Fruit fly (Drosophila melanogaster) whole organism, embryonic: ENCODE measurements around the gene CG43438.

ENCODE experiments used
- BtbVII ChIP-seq: fragments of 200-800 bp; sonication (Bioruptor generic); optimal IDR thresholded peaks from 3 replicates; lab custom pipeline; 2017; ENCODE audit warnings: missing biosample characterization, mild to moderate bottlenecking, missing genetic modification characterization
- CG10366 ChIP-seq: fragments of 200-800 bp; sonication (Bioruptor generic); IDR thresholded peaks from 2 replicates; pipeline ENCODE4 v1.3.6; 2022; ENCODE audit warnings: missing biosample characterization, missing genetic modification characterization
- CG10979 ChIP-seq: fragments of 200-800 bp; sonication (Bioruptor generic); optimal IDR thresholded peaks from 2 replicates; lab custom pipeline; 2018; ENCODE audit warnings: missing biosample characterization, mild to moderate bottlenecking, missing genetic modification characterization, moderate library complexity
- CG11085 ChIP-seq: fragments of 200-800 bp; sonication (Bioruptor generic); IDR thresholded peaks from 2 replicates; pipeline ENCODE4 v1.3.6; 2022; ENCODE audit warnings: missing biosample characterization, missing genetic modification characterization
- CG12071 ChIP-seq: fragments of 200-800 bp; sonication (Bioruptor generic); optimal IDR thresholded peaks from 3 replicates; lab custom pipeline; 2018; ENCODE audit warnings: missing biosample characterization, mild to moderate bottlenecking, missing genetic modification characterization
- CG12659 ChIP-seq: fragments of 200-800 bp; sonication (Bioruptor generic); optimal IDR thresholded peaks from 3 replicates; lab custom pipeline; 2017; ENCODE audit warnings: mild to moderate bottlenecking, missing biosample characterization, missing genetic modification reagents, missing genetic modification characterization
- CG2678 ChIP-seq: fragments of 200-800 bp; sonication (Bioruptor generic); optimal IDR thresholded peaks from 3 replicates; lab custom pipeline; 2019; ENCODE audit warnings: missing biosample characterization, mild to moderate bottlenecking, missing genetic modification characterization, moderate library complexity
- CG3065 ChIP-seq: fragments of 200-800 bp; sonication (Bioruptor generic); optimal IDR thresholded peaks from 2 replicates; lab custom pipeline; 2016; ENCODE audit warnings: missing biosample characterization, missing genetic modification characterization
- CG32767 ChIP-seq: fragments of 200-800 bp; sonication (Bioruptor generic); IDR thresholded peaks from 2 replicates; pipeline ENCODE4 v1.3.6; 2022; ENCODE audit warnings: missing biosample characterization, missing genetic modification characterization
- CG33213 ChIP-seq: fragments of 200-800 bp; sonication (Bioruptor generic); optimal IDR thresholded peaks from 3 replicates; lab custom pipeline; 2016; ENCODE audit warnings: missing biosample characterization, missing genetic modification characterization
- CG4820 ChIP-seq: fragments of 200-800 bp; sonication (Bioruptor generic); optimal IDR thresholded peaks from 3 replicates; lab custom pipeline; 2016; ENCODE audit warnings: missing biosample characterization, missing genetic modification characterization
- CG5953 ChIP-seq: fragments of 200-800 bp; sonication (Bioruptor generic); IDR thresholded peaks from 2 replicates; pipeline ENCODE4 v1.3.6; 2022; ENCODE audit warnings: missing biosample characterization, missing genetic modification characterization
- CG6683 ChIP-seq: fragments of 200-800 bp; sonication (Bioruptor generic); optimal IDR thresholded peaks from 2 replicates; lab custom pipeline; 2017; ENCODE audit warnings: missing biosample characterization, mild to moderate bottlenecking, missing genetic modification characterization, missing genetic modification reagents
- CG6765 ChIP-seq: fragments of 200-800 bp; sonication (Bioruptor generic); optimal IDR thresholded peaks from 3 replicates; lab custom pipeline; 2017; ENCODE audit warnings: missing biosample characterization, mild to moderate bottlenecking, missing genetic modification characterization
- CG7357 ChIP-seq: fragments of 200-800 bp; sonication (Bioruptor generic); IDR thresholded peaks from 3 replicates; pipeline ENCODE4 v1.3.6; 2022; ENCODE audit warnings: missing biosample characterization, missing genetic modification characterization
- CG7372 ChIP-seq: fragments of 200-800 bp; sonication (Bioruptor generic); IDR thresholded peaks from 2 replicates; pipeline ENCODE4 v1.3.6; 2022; ENCODE audit warnings: missing biosample characterization, missing genetic modification characterization
- CG8478 ChIP-seq: fragments of >200 bp; optimal IDR thresholded peaks from 2 replicates; lab custom pipeline; 2018
- CG9609 ChIP-seq: fragments of 200-800 bp; sonication (Bioruptor generic); optimal IDR thresholded peaks from 3 replicates; lab custom pipeline; 2016; ENCODE audit warnings: missing biosample characterization, missing genetic modification characterization
- CHES-1-like ChIP-seq: fragments of 200-800 bp; sonication (Bioruptor generic); optimal IDR thresholded peaks from 2 replicates; lab custom pipeline; 2016; ENCODE audit warnings: missing biosample characterization, missing genetic modification characterization
- CTCF ChIP-seq: fragments of 200-800 bp; sonication (Bioruptor generic); optimal IDR thresholded peaks from 2 replicates; lab custom pipeline; 2017; ENCODE audit warnings: missing biosample characterization, mild to moderate bottlenecking, missing genetic modification characterization, moderate library complexity
- Deaf1 ChIP-seq: fragments of 200-800 bp; optimal IDR thresholded peaks from 3 replicates; lab custom pipeline; 2019; ENCODE audit warnings: missing biosample characterization, mild to moderate bottlenecking, missing genetic modification characterization, moderate library complexity
- Hr78 ChIP-seq, 2 experiments: fragments of 200-800 bp in 1 of 2; fragments of >200 bp in 1 of 2; sonication (Bioruptor generic) in 1 of 2; optimal IDR thresholded peaks; 2 replicates each; lab custom pipeline; 2017 to 2019; ENCODE audit warnings: missing biosample characterization in 2 of 2, missing genetic modification characterization in 2 of 2, mild to moderate bottlenecking in 1 of 2, moderate library complexity in 1 of 2
- Myb ChIP-seq: fragments of 200-800 bp; sonication (Bioruptor generic); optimal IDR thresholded peaks from 2 replicates; lab custom pipeline; 2016; ENCODE audit warnings: missing biosample characterization, missing genetic modification characterization
- Nf-YB ChIP-seq: fragments of 200-800 bp; sonication (Bioruptor generic); optimal IDR thresholded peaks from 3 replicates; lab custom pipeline; 2019; ENCODE audit warnings: missing biosample characterization, mild to moderate bottlenecking, missing genetic modification characterization, moderate library complexity
- Nf-YC ChIP-seq: fragments of 200-800 bp; optimal IDR thresholded peaks from 3 replicates; lab custom pipeline; 2019; ENCODE audit warnings: missing biosample characterization, mild to moderate bottlenecking, missing genetic modification characterization, moderate library complexity
- Pdp1 ChIP-seq, 2 experiments: fragments of 200-800 bp; sonication (Bioruptor generic); optimal IDR thresholded peaks; 3 replicates each; lab custom pipeline; 2016; ENCODE audit warnings: missing biosample characterization in 2 of 2, missing genetic modification characterization in 2 of 2, mild to moderate bottlenecking in 1 of 2, moderate library complexity in 1 of 2
- abd-A ChIP-seq: fragments of 200-800 bp; sonication (Bioruptor generic); optimal IDR thresholded peaks from 3 replicates; lab custom pipeline; 2019; ENCODE audit warnings: missing biosample characterization, mild to moderate bottlenecking, missing genetic modification characterization, moderate library complexity
- cg ChIP-seq: fragments of 200-800 bp; sonication (Bioruptor generic); optimal IDR thresholded peaks from 3 replicates; lab custom pipeline; 2019; ENCODE audit warnings: missing biosample characterization, mild to moderate bottlenecking, missing genetic modification characterization, moderate library complexity
- croc ChIP-seq: fragments of 200-800 bp; sonication (Bioruptor generic); conservative IDR thresholded peaks from 3 replicates; pipeline ENCODE4 v1.3.6; 2022; ENCODE audit warnings: missing biosample characterization, missing genetic modification characterization
- crol ChIP-seq: fragments of 200-800 bp; sonication (Bioruptor generic); IDR thresholded peaks from 2 replicates; pipeline ENCODE4 v1.3.6; 2022; ENCODE audit warnings: missing biosample characterization, missing genetic modification characterization
- ewg ChIP-seq: fragments of 200-800 bp; sonication (Bioruptor generic); optimal IDR thresholded peaks from 3 replicates; lab custom pipeline; 2017; ENCODE audit warnings: mild to moderate bottlenecking, missing biosample characterization, missing genetic modification reagents, missing genetic modification characterization
- ftz-f1 ChIP-seq: fragments of 200-800 bp; sonication (Bioruptor generic); optimal IDR thresholded peaks from 2 replicates; lab custom pipeline; 2016; ENCODE audit warnings: missing biosample characterization, missing genetic modification characterization
- grn ChIP-seq: fragments of 200-800 bp; sonication (Bioruptor generic); optimal IDR thresholded peaks from 3 replicates; lab custom pipeline; 2017; ENCODE audit warnings: missing biosample characterization, missing genetic modification characterization
- jigr1 ChIP-seq: fragments of 200-800 bp; sonication (Bioruptor generic); IDR thresholded peaks from 3 replicates; pipeline ENCODE4 v1.3.6; 2022; ENCODE audit warnings: missing biosample characterization, missing genetic modification characterization
- luna ChIP-seq: fragments of 200-800 bp; sonication (Bioruptor generic); optimal IDR thresholded peaks from 2 replicates; lab custom pipeline; 2016; ENCODE audit warnings: missing biosample characterization, missing genetic modification characterization
- mam ChIP-seq: fragments of 200-800 bp; sonication (Bioruptor generic); optimal IDR thresholded peaks from 3 replicates; lab custom pipeline; 2016; ENCODE audit warnings: missing biosample characterization, missing genetic modification characterization
- nerfin-1 ChIP-seq: fragments of 200-800 bp; sonication (Bioruptor generic); optimal IDR thresholded peaks from 3 replicates; lab custom pipeline; 2019; ENCODE audit warnings: missing biosample characterization, mild to moderate bottlenecking, missing genetic modification characterization, moderate library complexity
- psq ChIP-seq: fragments of 200-800 bp; sonication (Bioruptor generic); optimal IDR thresholded peaks from 2 replicates; lab custom pipeline; 2017; ENCODE audit warnings: missing biosample characterization, missing genetic modification characterization
- seq ChIP-seq: fragments of 200-800 bp; sonication (Bioruptor generic); IDR thresholded peaks from 2 replicates; pipeline ENCODE4 v1.3.6; 2022; ENCODE audit warnings: missing biosample characterization, missing genetic modification characterization
- zen2 ChIP-seq: fragments of 200-800 bp; sonication (Bioruptor generic); IDR thresholded peaks from 3 replicates; pipeline ENCODE4 v1.3.6; 2022; ENCODE audit warnings: missing biosample characterization, missing genetic modification characterization; ENCODE audit not compliant: partially characterized antibody

CG43438 gene

dm6 chr2L:11535845-11536244 is at the start of gene CG43438:
Gene CG43438 (plus strand): TSS chr2L:11536145.
- TF ChIP-seq CG10366 (no peak), CG5953 (GFP tag; lab: Robert Waterston, UW) (no peak), CG6765 (GFP tag; lab: Kevin White, UChicago) (no peak), CG8478 (lab: Kevin White, UChicago) (no peak), CG6683 (GFP tag; lab: Kevin White, UChicago) (no peak), crol (GFP tag; lab: Robert Waterston, UW) (no peak), Myb (no peak), BtbVII (no peak), jigr1 (GFP tag; lab: Robert Waterston, UW) (no peak), CG2678 (tag; lab: Kevin White, UChicago) (no peak)
- TF ChIP-seq, all 482 proteins: peak for 0

DNA sequence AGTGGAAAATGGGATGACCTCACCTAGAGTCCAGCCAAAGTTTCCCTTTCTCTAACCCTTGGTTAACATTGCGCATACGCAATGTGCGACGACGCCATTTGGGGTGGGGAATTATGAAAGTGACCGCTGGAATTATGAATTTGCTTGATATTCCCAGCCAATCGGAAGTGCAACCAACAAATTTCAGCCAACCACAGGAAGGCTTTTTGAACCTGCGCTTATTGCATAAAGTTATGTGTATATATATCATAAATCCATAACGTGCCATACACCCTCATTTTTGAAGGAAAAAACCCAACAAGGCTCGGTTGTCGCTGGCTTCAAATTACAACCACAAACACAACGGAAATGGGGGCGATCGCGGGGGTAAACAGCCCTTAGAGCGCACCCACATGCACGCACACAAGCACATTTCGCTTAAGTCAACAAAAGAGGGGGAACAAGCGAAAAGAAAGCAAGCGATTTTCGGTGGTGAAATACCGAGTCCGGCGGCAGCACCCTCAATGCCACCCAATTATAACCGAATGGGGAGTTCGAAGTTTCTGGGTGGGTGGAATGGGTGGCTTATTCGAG is 47.4 kb upstream of the CG43438 start:
- TF ChIP-seq CG12071 (peak; percentile 26), Hr78 (GFP tag; optimal IDR thresholded peaks at IDR 0.05; lab: Kevin White, UChicago) (no peak), ewg (GFP tag; lab: Kevin White, UChicago) (peak; percentile 58), CG12659 (no peak), CG3065 (no peak), luna (GFP tag; lab: Kevin White, UChicago) (no peak), CHES-1-like (GFP tag; lab: Kevin White, UChicago) (no peak), abd-A (tag; lab: Kevin White, UChicago) (peak; percentile 83), CG7372 (GFP tag; lab: Robert Waterston, UW) (no peak), crol (GFP tag; lab: Robert Waterston, UW) (peak; percentile 37; the same call in 1 of the 2 replicates), Nf-YC (tag; lab: Kevin White, UChicago) (peak; percentile 95), CG33213 (no peak), nerfin-1 (tag; lab: Kevin White, UChicago) (peak; percentile 2), Nf-YB (GFP tag; lab: Kevin White, UChicago) (peak; percentile 94), CG11085 (no peak), seq (GFP tag; lab: Robert Waterston, UW) (peak; percentile 62; the same call in 1 of the 2 replicates), CG7357 (GFP tag; lab: Robert Waterston, UW) (no peak), cg (peak; percentile 53), CG32767 (GFP tag; lab: Robert Waterston, UW) (0 out of 2 replicates have a peak, but pooled peaks have one; percentile 25), grn (GFP tag; lab: Kevin White, UChicago) (no peak), Deaf1 (peak; percentile 51)
- TF ChIP-seq, all 482 proteins: peak for 11

DNA sequence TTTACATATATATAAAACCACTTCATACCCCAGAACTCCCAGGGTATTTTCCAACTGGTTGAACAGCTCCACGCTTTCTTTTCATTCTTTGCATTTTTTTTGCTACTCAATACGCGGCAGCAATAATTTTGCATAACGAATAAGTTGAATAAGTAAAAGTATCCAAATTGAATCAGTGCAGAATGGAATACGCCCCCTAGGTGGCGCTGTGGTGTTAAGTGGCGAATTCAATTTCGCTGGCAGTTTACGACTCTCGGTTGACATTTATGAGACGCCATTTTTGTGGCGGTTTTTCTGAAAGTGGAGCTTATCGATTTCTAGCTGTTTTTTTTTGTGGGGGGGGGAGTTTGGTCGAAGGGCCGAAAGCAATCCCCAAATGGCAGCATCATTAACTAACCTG is 42.0 kb upstream of the CG43438 start:
- TF ChIP-seq CG9609 (GFP tag; lab: Kevin White, UChicago), result no peak
- no peak for TF ChIP-seq CG6765 (GFP tag; lab: Kevin White, UChicago)
- TF ChIP-seq psq (GFP tag; lab: Kevin White, UChicago), result no peak
- peak; percentile 76 for TF ChIP-seq CTCF
- no peak for TF ChIP-seq croc (GFP tag; lab: Robert Waterston, UW)
- TF ChIP-seq zen2 (GFP tag; lab: Robert Waterston, UW), result no peak
- TF ChIP-seq ftz-f1, result no peak
- no peak for TF ChIP-seq mam
- TF ChIP-seq Pdp1 (GFP tag; optimal IDR thresholded peaks at IDR 0.05; lab: Kevin White, UChicago), result no peak
- TF ChIP-seq CG4820 (GFP tag; lab: Kevin White, UChicago), result no peak
- TF ChIP-seq CG10979 (tag; lab: Kevin White, UChicago), result peak; percentile 70
- TF ChIP-seq, all 482 proteins: peak for 2
